Fruit fly (Drosophila melanogaster): Measurements from ENCODE around the gene CG18731.

The CG18731 gene

dm6 chr3R:29765267-29766095 is 40.7 kb downstream of the CG18731 start, which contains the start of gene kay:
kay (plus strand) TSS chr3R:29765995.
- TF ChIP-seq Myc (optimal IDR thresholded peaks at IDR 0.05), result no peak
- TF ChIP-seq h (optimal IDR thresholded peaks at IDR 0.05), result no peak
- TF ChIP-seq insv (optimal IDR thresholded peaks at IDR 0.05), result no peak
- no peak for TF ChIP-seq ttk (optimal IDR thresholded peaks at IDR 0.05)
- TF ChIP-seq psq (optimal IDR thresholded peaks at IDR 0.05), result no peak
- no peak for TF ChIP-seq Sin3A (optimal IDR thresholded peaks at IDR 0.05)

dm6 chr3R:29767236-29767635 is 42.4 kb downstream of the CG18731 start:
- TF ChIP-seq h (optimal IDR thresholded peaks at IDR 0.05), result no peak

dm6 chr3R:29770930-29771329 is 46.1 kb downstream of the CG18731 start:
- TF ChIP-seq h (optimal IDR thresholded peaks at IDR 0.05) (no peak), Myc (optimal IDR thresholded peaks at IDR 0.05) (no peak), Sin3A (optimal IDR thresholded peaks at IDR 0.05) (no peak), psq (optimal IDR thresholded peaks at IDR 0.05) (no peak), insv (optimal IDR thresholded peaks at IDR 0.05) (no peak), ttk (optimal IDR thresholded peaks at IDR 0.05) (no peak)

- TF ChIP-seq h (optimal IDR thresholded peaks at IDR 0.05), result no peak
- TF ChIP-seq Myc (optimal IDR thresholded peaks at IDR 0.05), result no peak
- no peak for TF ChIP-seq Sin3A (optimal IDR thresholded peaks at IDR 0.05)
- TF ChIP-seq insv (optimal IDR thresholded peaks at IDR 0.05), result no peak
- no peak for TF ChIP-seq ttk (optimal IDR thresholded peaks at IDR 0.05)
- no peak for TF ChIP-seq psq (optimal IDR thresholded peaks at IDR 0.05)
Observed at dm6 chr3R:29771645-29772089, 46.8 kb downstream of the CG18731 start.

dm6 chr3R:29772090-29772794 is 47.4 kb downstream of the CG18731 start:
- TF ChIP-seq psq (optimal IDR thresholded peaks at IDR 0.05), result peak; percentile 99
- no peak for TF ChIP-seq Myc (optimal IDR thresholded peaks at IDR 0.05)
- no peak for TF ChIP-seq Sin3A (optimal IDR thresholded peaks at IDR 0.05)
- TF ChIP-seq h (optimal IDR thresholded peaks at IDR 0.05), result no peak

- TF ChIP-seq ttk (optimal IDR thresholded peaks at IDR 0.05) (no peak), psq (optimal IDR thresholded peaks at IDR 0.05) (no peak), Sin3A (optimal IDR thresholded peaks at IDR 0.05) (no peak), Myc (optimal IDR thresholded peaks at IDR 0.05) (no peak), insv (optimal IDR thresholded peaks at IDR 0.05) (no peak), h (optimal IDR thresholded peaks at IDR 0.05) (no peak)
Observed at dm6 chr3R:29772795-29773331, 48.0 kb downstream of the CG18731 start.

dm6 chr3R:29773833-29774324 is 49.1 kb downstream of the CG18731 start:
- peak; percentile 61 for TF ChIP-seq psq (optimal IDR thresholded peaks at IDR 0.05)
- no peak for TF ChIP-seq insv (optimal IDR thresholded peaks at IDR 0.05)

- TF ChIP-seq psq (optimal IDR thresholded peaks at IDR 0.05) (no peak), insv (optimal IDR thresholded peaks at IDR 0.05) (no peak), h (optimal IDR thresholded peaks at IDR 0.05) (no peak), Myc (optimal IDR thresholded peaks at IDR 0.05) (no peak), ttk (optimal IDR thresholded peaks at IDR 0.05) (no peak), Sin3A (optimal IDR thresholded peaks at IDR 0.05) (no peak)
Observed at dm6 chr3R:29774360-29775193, 49.8 kb downstream of the CG18731 start.

All from Kc167 (cell line).